Worm (Caenorhabditis elegans): ENCODE data around the gene acr-20.

The acr-20 gene

ce11 chrII:14413035-14413525 lies 35.4 kb upstream of the acr-20 start, which contains the start of gene exl-1:
Gene exl-1 (minus strand): TSS chrII:14413475.
- no peak for TF ChIP-seq nfya-1 (tag; optimal IDR thresholded peaks at IDR 0.05)

- TF ChIP-seq ceh-30 (tag; optimal IDR thresholded peaks at IDR 0.05): no peak
- TF ChIP-seq hlh-30 (tag; optimal IDR thresholded peaks at IDR 0.05; ENCODE audit: insufficient read depth): no peak
- TF ChIP-seq T23F11.4 (GFP tag; optimal IDR thresholded peaks at IDR 0.05): no peak
- no peak for TF ChIP-seq ztf-16 (tag; optimal IDR thresholded peaks at IDR 0.05)
- TF ChIP-seq tbx-7 (tag; optimal IDR thresholded peaks at IDR 0.05): no peak
These were observed 33.1 kb upstream of the acr-20 start, which contains the start of gene dsb-2 for ce11 chrII:14410768-14411167. Gene dsb-2 (plus strand): TSS chrII:14411095.

- TF ChIP-seq ahr-1 (tag; optimal IDR thresholded peaks at IDR 0.05) (no peak), sox-2 (GFP tag; IDR thresholded peaks at IDR 0.05) (no peak), K09A11.1 (tag; optimal IDR thresholded peaks at IDR 0.05; ENCODE audit: insufficient read depth) (no peak), ceh-2 (tag; optimal IDR thresholded peaks at IDR 0.05) (no peak), hlh-13 (GFP tag; optimal IDR thresholded peaks at IDR 0.05) (no peak), hlh-8 (tag; optimal IDR thresholded peaks at IDR 0.05) (no peak), hlh-30 (tag; optimal IDR thresholded peaks at IDR 0.05; ENCODE audit: insufficient read depth) (no peak), pax-1 (tag; optimal IDR thresholded peaks at IDR 0.05) (no peak), Y22D7AL.16 (tag; optimal IDR thresholded peaks at IDR 0.05) (no peak), ceh-34 (tag; optimal IDR thresholded peaks at IDR 0.05) (no peak), ztf-16 (tag; optimal IDR thresholded peaks at IDR 0.05) (no peak), pat-9 (tag; optimal IDR thresholded peaks at IDR 0.05) (no peak), dmd-4 (tag; optimal IDR thresholded peaks at IDR 0.05; ENCODE audit: borderline replicate concordance) (no peak), tbx-7 (tag; optimal IDR thresholded peaks at IDR 0.05) (no peak)
These were observed 30.6 kb upstream of the acr-20 start, which contains the start of gene F26H11.4 for ce11 chrII:14408312-14408711. Gene F26H11.4 (plus strand): TSS chrII:14408612.

ce11 chrII:14407332-14408270 lies 29.9 kb upstream of the acr-20 start:
- TF ChIP-seq zip-5 (tag; optimal IDR thresholded peaks at IDR 0.05) (no peak), dmd-4 (tag; optimal IDR thresholded peaks at IDR 0.05; ENCODE audit: borderline replicate concordance) (peak; percentile 4), pqm-1 (tag; optimal IDR thresholded peaks at IDR 0.05) (no peak), ceh-24 (tag; optimal IDR thresholded peaks at IDR 0.05) (peak; percentile 32), tbx-2 (tag; optimal IDR thresholded peaks at IDR 0.05) (peak; percentile 5), ceh-31 (tag; optimal IDR thresholded peaks at IDR 0.05) (peak; percentile 2), ceh-45 (GFP tag; IDR thresholded peaks at IDR 0.05) (no peak), ceh-22 (tag; optimal IDR thresholded peaks at IDR 0.05) (no peak), gmeb-2 (tag; optimal IDR thresholded peaks at IDR 0.05) (no peak), ceh-30 (tag; optimal IDR thresholded peaks at IDR 0.05) (peak; percentile 66), ama-1 (optimal IDR thresholded peaks at IDR 0.05) (peak; percentile 28), elt-2 (tag; optimal IDR thresholded peaks at IDR 0.05) (no peak), hlh-15 (tag; optimal IDR thresholded peaks at IDR 0.05) (no peak), dve-1 (tag; optimal IDR thresholded peaks at IDR 0.05) (no peak), pax-1 (tag; optimal IDR thresholded peaks at IDR 0.05) (no peak), elt-4 (tag; optimal IDR thresholded peaks at IDR 0.05) (no peak)

- no peak for TF ChIP-seq ceh-45 (GFP tag; IDR thresholded peaks at IDR 0.05)
- TF ChIP-seq npax-4 (tag; optimal IDR thresholded peaks at IDR 0.05): no peak
- TF ChIP-seq pat-9 (tag; optimal IDR thresholded peaks at IDR 0.05): no peak
- TF ChIP-seq ceh-34 (tag; optimal IDR thresholded peaks at IDR 0.05): peak; percentile 3
- TF ChIP-seq odd-2 (tag; optimal IDR thresholded peaks at IDR 0.05): no peak
- TF ChIP-seq ama-1 (optimal IDR thresholded peaks at IDR 0.05): no peak
- TF ChIP-seq hlh-6 (tag; optimal IDR thresholded peaks at IDR 0.05): no peak
- TF ChIP-seq K09A11.1 (tag; optimal IDR thresholded peaks at IDR 0.05; ENCODE audit: insufficient read depth): no peak
- TF ChIP-seq dve-1 (tag; optimal IDR thresholded peaks at IDR 0.05): no peak
- no peak for TF ChIP-seq ttx-3 (tag; optimal IDR thresholded peaks at IDR 0.05)
- TF ChIP-seq ceh-31 (tag; optimal IDR thresholded peaks at IDR 0.05): no peak
- TF ChIP-seq pqm-1 (tag; optimal IDR thresholded peaks at IDR 0.05): no peak
- no peak for TF ChIP-seq dmd-4 (tag; optimal IDR thresholded peaks at IDR 0.05; ENCODE audit: borderline replicate concordance)
- TF ChIP-seq T23F11.4 (GFP tag; optimal IDR thresholded peaks at IDR 0.05): no peak
- no peak for TF ChIP-seq hlh-8 (tag; optimal IDR thresholded peaks at IDR 0.05)
- TF ChIP-seq Y22D7AL.16 (tag; optimal IDR thresholded peaks at IDR 0.05): no peak
- no peak for TF ChIP-seq sox-2 (GFP tag; IDR thresholded peaks at IDR 0.05)
- no peak for TF ChIP-seq mec-3 (tag; optimal IDR thresholded peaks at IDR 0.05; ENCODE audit: borderline replicate concordance)
- TF ChIP-seq lim-6 (tag; optimal IDR thresholded peaks at IDR 0.05): no peak
- TF ChIP-seq sdc-2 (tag; optimal IDR thresholded peaks at IDR 0.05): peak; percentile 52
- TF ChIP-seq fkh-6 (tag; optimal IDR thresholded peaks at IDR 0.05): peak; percentile 56
These were observed 28.6 kb upstream of the acr-20 start for ce11 chrII:14406117-14406935.
